Worm (Caenorhabditis elegans) whole organism, young adult: ENCODE data around the gene R04A9.6.

Experiments
- D2030.7 ChIP-seq: fragments of 200-800 bp; sonication (Bioruptor generic); IDR thresholded peaks from 2 replicates; pipeline ENCODE4 v1.3.6; 2022; ENCODE audit warnings: missing genetic modification reagents, missing genetic modification characterization, missing compliant biosample characterization
- F37B4.10 ChIP-seq: fragments of 200-800 bp; sonication (Bioruptor generic); IDR thresholded peaks from 2 replicates; pipeline ENCODE4 v1.3.6; 2022; ENCODE audit warnings: missing genetic modification characterization, missing compliant biosample characterization
- Y95B8A.8 ChIP-seq: fragments of 200-800 bp; sonication (Bioruptor generic); IDR thresholded peaks from 2 replicates; pipeline ENCODE4 v1.3.6; 2022; ENCODE audit warnings: missing genetic modification reagents, missing genetic modification characterization, missing compliant biosample characterization
- ama-1 ChIP-seq, 3 experiments: fragments of 150-350 bp in 1 of 3; sonication (generic microtip) in 2 of 3; optimal IDR thresholded peaks; 2 replicates each; lab custom pipeline; 2014 to 2018; ENCODE audit warnings: missing biosample characterization in 2 of 3, missing genetic modification characterization in 2 of 3, missing genetic modification reagents in 2 of 3
- dpff-1 ChIP-seq: sonication (generic microtip); optimal IDR thresholded peaks from 2 replicates; lab custom pipeline; 2017; ENCODE audit warnings: mild to moderate bottlenecking, missing genetic modification characterization, missing compliant biosample characterization
- let-607 ChIP-seq, 2 experiments: fragments of 200-800 bp in 1 of 2; sonication (Bioruptor generic) in 1 of 2; sonication (generic microtip) in 1 of 2; optimal IDR thresholded peaks; 2 replicates each; lab custom pipeline; 2016 to 2018; ENCODE audit warnings: mild to moderate bottlenecking in 2 of 2, missing compliant biosample characterization in 2 of 2, missing genetic modification characterization in 2 of 2, moderate library complexity in 2 of 2, missing genotype in 1 of 2
- lsl-1 ChIP-seq: fragments of 200-800 bp; sonication (Bioruptor generic); optimal IDR thresholded peaks from 2 replicates; lab custom pipeline; 2018; ENCODE audit warnings: mild to moderate bottlenecking, missing genetic modification characterization, moderate library complexity, missing compliant biosample characterization
- snpc-4 ChIP-seq, 5 experiments: fragments of 150-350 bp in 1 of 5; sonication (generic microtip) in 4 of 5; optimal IDR thresholded peaks; 2 replicates each; lab custom pipeline; 2014 to 2018; ENCODE audit warnings: missing genetic modification characterization in 5 of 5, missing biosample characterization in 3 of 5, antibody characterized with exemption in 2 of 5, mild to moderate bottlenecking in 2 of 5, missing compliant biosample characterization in 2 of 5, missing genotype in 2 of 5, moderate library complexity in 2 of 5, missing genetic modification reagents in 1 of 5
- sptf-2 ChIP-seq: fragments of 200-800 bp; sonication (Bioruptor generic); optimal IDR thresholded peaks from 2 replicates; lab custom pipeline; 2018; ENCODE audit warnings: mild to moderate bottlenecking, missing genetic modification characterization, missing compliant biosample characterization

DNA sequence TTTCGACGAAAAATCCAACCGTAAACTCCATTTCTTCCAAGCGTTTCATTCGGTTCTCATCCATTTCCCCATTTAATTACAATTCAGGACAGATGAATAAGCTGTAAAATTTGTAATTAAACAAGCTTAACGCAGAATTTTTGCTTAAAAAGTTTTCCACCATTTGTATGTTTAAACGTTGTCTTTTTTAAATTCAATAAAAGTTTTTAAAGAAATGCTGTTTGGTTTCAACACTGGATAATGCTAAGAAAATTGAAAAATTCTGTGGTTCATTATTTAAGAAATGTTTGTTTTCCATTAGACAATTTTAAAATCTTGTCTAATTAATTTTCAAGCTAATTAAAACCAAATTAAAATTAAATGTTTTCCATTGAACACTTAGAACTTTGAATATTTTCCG is 16.9 kb upstream of the R04A9.6 start, which contains the start of gene R04A9.3:
- TF ChIP-seq snpc-4 (GFP tag; optimal IDR thresholded peaks at IDR 0.05; lab: Kevin White, UChicago): no peak
- TF ChIP-seq snpc-4 (tag; optimal IDR thresholded peaks at IDR 0.05; lab: Kevin White, UChicago): no peak
- TF ChIP-seq let-607 (tag; optimal IDR thresholded peaks at IDR 0.05; lab: Kevin White, UChicago): no peak
- TF ChIP-seq lsl-1: no peak
- TF ChIP-seq ama-1 (optimal IDR thresholded peaks at IDR 0.05; lab: Kevin White, UChicago): no peak
- no peak for TF ChIP-seq ama-1 (GFP tag; optimal IDR thresholded peaks at IDR 0.05; lab: Kevin White, UChicago)
- TF ChIP-seq sptf-2 (GFP tag; lab: Kevin White, UChicago): no peak
- no peak for TF ChIP-seq dpff-1
- no peak for TF ChIP-seq F37B4.10 (GFP tag; lab: Robert Waterston, UW)
- TF ChIP-seq D2030.7 (GFP tag; lab: Robert Waterston, UW): no peak
- TF ChIP-seq Y95B8A.8 (GFP tag; lab: Robert Waterston, UW): no peak
